Fruit fly (Drosophila melanogaster) whole organism: ENCODE results near the gene Prp16.

ENCODE experiments used
- CG8478 ChIP-seq: fragments of >200 bp; optimal IDR thresholded peaks from 2 replicates; lab custom pipeline; 2018; ENCODE audit warnings: inconsistent platforms
- Dll ChIP-seq: fragments of >200 bp; optimal IDR thresholded peaks from 2 replicates; lab custom pipeline; 2017
- usp ChIP-seq: fragments of >200 bp; optimal IDR thresholded peaks from 2 replicates; lab custom pipeline; 2017; ENCODE audit warnings: missing biosample characterization, missing genetic modification characterization, mixed read lengths

dm6 chrX:14234468-14234867, 33.3 kb downstream of the Prp16 start:
- TF ChIP-seq Dll (lab: Kevin White, UChicago) = no peak
- TF ChIP-seq CG8478 (lab: Kevin White, UChicago) = no peak
- no peak for TF ChIP-seq usp (GFP tag; lab: Kevin White, UChicago)
